Fruit fly (Drosophila melanogaster) whole organism, wandering third instar larva: ENCODE results near the gene witty.

Source experiments
- Abd-B ChIP-seq: fragments of >200 bp; optimal IDR thresholded peaks from 2 replicates; lab custom pipeline; 2017; ENCODE audit warnings: missing biosample characterization, missing genetic modification characterization
- CG32264 ChIP-seq: fragments of 200-800 bp; sonication (Bioruptor generic); optimal IDR thresholded peaks from 2 replicates; lab custom pipeline; 2016; ENCODE audit warnings: missing biosample characterization, missing genetic modification characterization
- CG9705 ChIP-seq: fragments of 200-800 bp; sonication (Bioruptor generic); optimal IDR thresholded peaks from 2 replicates; lab custom pipeline; 2018; ENCODE audit warnings: missing biosample characterization, mild to moderate bottlenecking, missing genetic modification characterization
- CrebA ChIP-seq: fragments of 200-800 bp; sonication (Bioruptor generic); optimal IDR thresholded peaks from 2 replicates; lab custom pipeline; 2016; ENCODE audit warnings: missing biosample characterization, mild to moderate bottlenecking, missing genetic modification characterization, borderline replicate concordance
- Dfd ChIP-seq: fragments of >200 bp; optimal IDR thresholded peaks from 2 replicates; lab custom pipeline; 2017; ENCODE audit warnings: missing biosample characterization, missing genetic modification characterization
- Dif ChIP-seq: fragments of 200-275, 200-300 bp; sonication (Bioruptor generic); optimal IDR thresholded peaks from 2 replicates; lab custom pipeline; 2018; ENCODE audit warnings: missing biosample characterization, missing genetic modification characterization; ENCODE audit not compliant: partially characterized antibody
- GATAd ChIP-seq: sonication (Bioruptor generic); optimal IDR thresholded peaks from 2 replicates; lab custom pipeline; 2016; ENCODE audit warnings: missing biosample characterization, missing genetic modification characterization
- HLH106 ChIP-seq: fragments of 200-800 bp; optimal IDR thresholded peaks from 3 replicates; lab custom pipeline; 2019; ENCODE audit warnings: missing biosample characterization, mild to moderate bottlenecking, missing genetic modification characterization, moderate library complexity
- Hnf4 ChIP-seq: fragments of 200-800 bp; sonication (Bioruptor generic); optimal IDR thresholded peaks from 2 replicates; lab custom pipeline; 2016; ENCODE audit warnings: missing biosample characterization, mild to moderate bottlenecking, missing genetic modification characterization
- Hr78 ChIP-seq: fragments of >200 bp; optimal IDR thresholded peaks from 2 replicates; lab custom pipeline; 2017; ENCODE audit warnings: missing biosample characterization, missing genetic modification characterization
- Hr83 ChIP-seq: fragments of 200-300 bp; sonication (Bioruptor generic); optimal IDR thresholded peaks from 2 replicates; lab custom pipeline; 2016; ENCODE audit warnings: missing biosample characterization, mild to moderate bottlenecking, missing genetic modification characterization, moderate library complexity; ENCODE audit not compliant: poor library complexity, severe bottlenecking
- Jra ChIP-seq: sonication (Bioruptor generic); optimal IDR thresholded peaks from 2 replicates; lab custom pipeline; 2016; ENCODE audit warnings: missing biosample characterization, missing genetic modification characterization
- Mio ChIP-seq: sonication (Bioruptor generic); optimal IDR thresholded peaks from 2 replicates; lab custom pipeline; 2016; ENCODE audit warnings: missing biosample characterization, missing genetic modification characterization
- Myc ChIP-seq: fragments of >200 bp; optimal IDR thresholded peaks from 2 replicates; lab custom pipeline; 2017
- N ChIP-seq: fragments of >200 bp; optimal IDR thresholded peaks from 2 replicates; lab custom pipeline; 2018; ENCODE audit warnings: missing biosample characterization, missing external identifiers, missing genetic modification characterization
- OdsH ChIP-seq: fragments of 200-800 bp; sonication (Bioruptor generic); optimal IDR thresholded peaks from 2 replicates; lab custom pipeline; 2016; ENCODE audit warnings: missing biosample characterization, mild to moderate bottlenecking, missing genetic modification characterization
- Rel ChIP-seq, 2 experiments: fragments of 200-800 bp; sonication (Bioruptor generic) in 1 of 2; optimal IDR thresholded peaks; 2 replicates in 1 of 2; 3 replicates in 1 of 2; lab custom pipeline; 2016 to 2019; ENCODE audit warnings: mild to moderate bottlenecking in 2 of 2, missing biosample characterization in 2 of 2, missing genetic modification characterization in 2 of 2, moderate library complexity in 1 of 2
- Sp1 ChIP-seq: fragments of 200-800 bp; sonication (Bioruptor generic); optimal IDR thresholded peaks from 3 replicates; lab custom pipeline; 2019; ENCODE audit warnings: missing biosample characterization, mild to moderate bottlenecking, missing genetic modification characterization, moderate library complexity
- Vsx2 ChIP-seq: fragments of 200-300, 225-300 bp; sonication (Bioruptor generic); optimal IDR thresholded peaks from 2 replicates; lab custom pipeline; 2018; ENCODE audit warnings: missing biosample characterization, missing genetic modification characterization; ENCODE audit not compliant: partially characterized antibody
- br ChIP-seq: fragments of 200-800 bp; sonication (Bioruptor generic); optimal IDR thresholded peaks from 2 replicates; lab custom pipeline; 2016; ENCODE audit warnings: missing biosample characterization, missing genetic modification characterization
- brk ChIP-seq: fragments of 200-800 bp; sonication (Bioruptor generic); optimal IDR thresholded peaks from 2 replicates; lab custom pipeline; 2016; ENCODE audit warnings: missing biosample characterization, mild to moderate bottlenecking, missing genetic modification characterization
- dl ChIP-seq, 2 experiments: fragments of 175-275, 200-275 bp in 1 of 2; fragments of 200-275 bp in 1 of 2; sonication (Bioruptor generic); optimal IDR thresholded peaks; lab custom pipeline; 2018; ENCODE audit warnings: mild to moderate bottlenecking in 2 of 2, missing biosample characterization in 2 of 2, missing genetic modification characterization in 2 of 2, moderate library complexity in 2 of 2; ENCODE audit not compliant: partially characterized antibody in 2 of 2, insufficient read depth in 1 of 2
- dmrt93B ChIP-seq: fragments of 200-800 bp; sonication (Bioruptor generic); optimal IDR thresholded peaks from 2 replicates; lab custom pipeline; 2018; ENCODE audit warnings: missing biosample characterization, mild to moderate bottlenecking, missing genetic modification characterization
- dsf ChIP-seq: sonication (Bioruptor generic); optimal IDR thresholded peaks from 2 replicates; lab custom pipeline; 2016; ENCODE audit warnings: missing biosample characterization, missing genetic modification characterization, borderline replicate concordance
- ey ChIP-seq: fragments of 200-800 bp; sonication (Bioruptor generic); optimal IDR thresholded peaks from 2 replicates; lab custom pipeline; 2016; ENCODE audit warnings: missing biosample characterization, missing genetic modification characterization
- foxo ChIP-seq, 2 experiments: fragments of 200-800 bp; sonication (Bioruptor generic); optimal IDR thresholded peaks; 2 replicates in 1 of 2; 3 replicates in 1 of 2; lab custom pipeline; 2016 to 2017; ENCODE audit warnings: missing biosample characterization in 2 of 2, missing genetic modification characterization in 2 of 2
- fru ChIP-seq: fragments of 200-800 bp; sonication (Bioruptor generic); optimal IDR thresholded peaks from 3 replicates; lab custom pipeline; 2016; ENCODE audit warnings: missing biosample characterization, mild to moderate bottlenecking, missing genetic modification characterization
- h ChIP-seq: fragments of 200-800 bp; sonication (Bioruptor generic); optimal IDR thresholded peaks from 3 replicates; lab custom pipeline; 2016; ENCODE audit warnings: missing biosample characterization, mild to moderate bottlenecking, missing genetic modification characterization
- jim ChIP-seq: fragments of 175-275, 200-325 bp; sonication (Bioruptor generic); optimal IDR thresholded peaks from 2 replicates; lab custom pipeline; 2016; ENCODE audit warnings: missing biosample characterization, mild to moderate bottlenecking, missing genetic modification characterization
- lola ChIP-seq: fragments of >200 bp; optimal IDR thresholded peaks from 2 replicates; lab custom pipeline; 2017; ENCODE audit warnings: missing biosample characterization, missing genetic modification characterization
- pan ChIP-seq: fragments of >200 bp; optimal IDR thresholded peaks from 2 replicates; lab custom pipeline; 2017
- psq ChIP-seq: fragments of 200-800 bp; sonication (Bioruptor generic); optimal IDR thresholded peaks from 3 replicates; lab custom pipeline; 2017; ENCODE audit warnings: missing biosample characterization, mild to moderate bottlenecking, missing genetic modification characterization, moderate library complexity
- rgr ChIP-seq: fragments of 200-800 bp; sonication (Bioruptor generic); optimal IDR thresholded peaks from 3 replicates; lab custom pipeline; 2016; ENCODE audit warnings: missing biosample characterization, mild to moderate bottlenecking, missing genetic modification characterization
- sage ChIP-seq: fragments of 200-800 bp; sonication (Bioruptor generic); optimal IDR thresholded peaks from 2 replicates; lab custom pipeline; 2016; ENCODE audit warnings: missing biosample characterization, mild to moderate bottlenecking, missing genetic modification characterization
- sv ChIP-seq: fragments of 200-800 bp; sonication (Bioruptor generic); optimal IDR thresholded peaks from 3 replicates; lab custom pipeline; 2016; ENCODE audit warnings: missing biosample characterization, missing genetic modification characterization
- tai ChIP-seq: sonication (Bioruptor generic); optimal IDR thresholded peaks from 2 replicates; lab custom pipeline; 2016; ENCODE audit warnings: missing biosample characterization, missing genetic modification characterization
- usp ChIP-seq: fragments of >200 bp; optimal IDR thresholded peaks from 2 replicates; lab custom pipeline; 2017; ENCODE audit warnings: missing biosample characterization, missing genetic modification characterization
- woc ChIP-seq: sonication (Bioruptor generic); optimal IDR thresholded peaks from 2 replicates; lab custom pipeline; 2016; ENCODE audit warnings: missing biosample characterization, mild to moderate bottlenecking, missing genetic modification characterization

Gene witty

dm6 chr2L:8376717-8377116 is 38.6 kb downstream of the witty start, which contains the start of the genes CG13390 and CG17294:
TSS of gene CG13390 (minus strand) at chr2L:8376797.
TSS of gene CG17294 (plus strand) at chr2L:8377035.
- TF ChIP-seq rgr (peak; percentile 100), Sp1 (GFP tag; lab: Kevin White, UChicago) (peak; percentile 100), usp (GFP tag; lab: Kevin White, UChicago) (no peak), h (GFP tag; lab: Kevin White, UChicago) (peak; percentile 100), fru (peak; percentile 99), dl (GFP tag; optimal IDR thresholded peaks at IDR 0.05; lab: Kevin White, UChicago; ENCODE audit: insufficient read depth in 1 of 2, partially characterized antibody in 2 of 2) (no peak), Dfd (GFP tag; lab: Kevin White, UChicago) (no peak), br (GFP tag; lab: Kevin White, UChicago) (peak; percentile 97), CrebA (GFP tag; lab: Kevin White, UChicago) (no peak), Rel (GFP tag; optimal IDR thresholded peaks at IDR 0.05; lab: Kevin White, UChicago) (peak; percentile 97), Rel (tag; optimal IDR thresholded peaks at IDR 0.05; lab: Kevin White, UChicago) (peak; percentile 95), Hr83 (peak; percentile 83), CG32264 (peak; percentile 95), lola (GFP tag; lab: Kevin White, UChicago) (no peak), Abd-B (GFP tag; lab: Kevin White, UChicago) (no peak), HLH106 (peak; percentile 100), GATAd (GFP tag; lab: Kevin White, UChicago) (peak; percentile 95), pan (no peak), brk (GFP tag; lab: Kevin White, UChicago) (peak; percentile 99), ey (peak; percentile 97), Vsx2 (GFP tag; lab: Kevin White, UChicago) (no peak), dsf (GFP tag; lab: Kevin White, UChicago) (peak; percentile 96), Dif (GFP tag; lab: Kevin White, UChicago) (no peak), sv (GFP tag; lab: Kevin White, UChicago) (peak; percentile 98), Hnf4 (GFP tag; lab: Kevin White, UChicago) (peak; percentile 99), Jra (GFP tag; lab: Kevin White, UChicago) (peak; percentile 98), Hr78 (no peak), tai (GFP tag; lab: Kevin White, UChicago) (no peak), OdsH (GFP tag; lab: Kevin White, UChicago) (peak; percentile 99), Myc (no peak), foxo (GFP tag; optimal IDR thresholded peaks at IDR 0.05; lab: Kevin White, UChicago) (peak; percentile 87 to 100), Mio (GFP tag; lab: Kevin White, UChicago) (peak; percentile 85), N (GFP tag; lab: Kevin White, UChicago) (no peak), psq (GFP tag; lab: Kevin White, UChicago) (peak; percentile 99), jim (GFP tag; lab: Kevin White, UChicago) (peak; percentile 89), dmrt93B (peak; percentile 99), sage (peak; percentile 98), CG9705 (GFP tag; lab: Kevin White, UChicago) (peak; percentile 99), woc (GFP tag; lab: Kevin White, UChicago) (peak; percentile 95)

dm6 chr2L:8381508-8382036 is 43.5 kb downstream of the witty start, which contains the start of gene AlaRS:
TSS of gene AlaRS (minus strand) at chr2L:8381764.
- TF ChIP-seq fru (peak; percentile 63), tai (GFP tag; lab: Kevin White, UChicago) (no peak), woc (GFP tag; lab: Kevin White, UChicago) (peak; percentile 57), Hnf4 (GFP tag; lab: Kevin White, UChicago) (peak; percentile 76), h (GFP tag; lab: Kevin White, UChicago) (peak; percentile 76), psq (GFP tag; lab: Kevin White, UChicago) (peak; percentile 52), br (GFP tag; lab: Kevin White, UChicago) (peak; percentile 42), sage (peak; percentile 70), OdsH (GFP tag; lab: Kevin White, UChicago) (peak; percentile 57), Rel (GFP tag; optimal IDR thresholded peaks at IDR 0.05; lab: Kevin White, UChicago) (no peak), Rel (tag; optimal IDR thresholded peaks at IDR 0.05; lab: Kevin White, UChicago) (peak; percentile 24), CG32264 (no peak), lola (GFP tag; lab: Kevin White, UChicago) (no peak), GATAd (GFP tag; lab: Kevin White, UChicago) (no peak), brk (GFP tag; lab: Kevin White, UChicago) (peak; percentile 65), Abd-B (GFP tag; lab: Kevin White, UChicago) (no peak), Dif (GFP tag; lab: Kevin White, UChicago) (no peak), Hr78 (no peak), CrebA (GFP tag; lab: Kevin White, UChicago) (no peak), Sp1 (GFP tag; lab: Kevin White, UChicago) (peak; percentile 56), foxo (GFP tag; optimal IDR thresholded peaks at IDR 0.05; lab: Kevin White, UChicago) (peak in 1 of 2 experiments; percentile 66), ey (peak; percentile 42), sv (GFP tag; lab: Kevin White, UChicago) (peak; percentile 30), jim (GFP tag; lab: Kevin White, UChicago) (no peak), dl (GFP tag; optimal IDR thresholded peaks at IDR 0.05; lab: Kevin White, UChicago; ENCODE audit: insufficient read depth in 1 of 2, partially characterized antibody in 2 of 2) (no peak), dsf (GFP tag; lab: Kevin White, UChicago) (peak; percentile 15), rgr (peak; percentile 69), Jra (GFP tag; lab: Kevin White, UChicago) (peak; percentile 31), CG9705 (GFP tag; lab: Kevin White, UChicago) (peak; percentile 40), dmrt93B (no peak), HLH106 (peak; percentile 53)
- TF ChIP-seq, all 38 proteins: peak for 19
